Fruit fly (Drosophila melanogaster) Kc167 (cell line): Measurements from ENCODE around the gene CG34310.

Source experiments
- Myc ChIP-seq: fragments of >200 bp; optimal IDR thresholded peaks from 2 replicates; lab custom pipeline; 2017; ENCODE audit warnings: missing external identifiers
- Sin3A ChIP-seq: fragments of >200 bp; optimal IDR thresholded peaks from 2 replicates; lab custom pipeline; 2018; ENCODE audit warnings: missing external identifiers
- h ChIP-seq: fragments of >200 bp; optimal IDR thresholded peaks from 3 replicates; lab custom pipeline; 2018; ENCODE audit warnings: missing external identifiers
- insv ChIP-seq: fragments of >200 bp; optimal IDR thresholded peaks from 3 replicates; lab custom pipeline; 2018; ENCODE audit warnings: missing external identifiers

- TF ChIP-seq Myc = no peak
- no peak for TF ChIP-seq h
- TF ChIP-seq insv (lab: Kevin White, UChicago) = no peak
- TF ChIP-seq Sin3A (lab: Kevin White, UChicago) = no peak
Measured at dm6 chr2L:6706368-6706919, 43.0 kb downstream of the CG34310 start.
